Fruit fly (Drosophila melanogaster): ENCODE measurements around the gene CG46244.

CG46244 gene

dm6 chr2L:19722517-19722916 lies 116.1 kb downstream of the CG46244 start:
- TF ChIP-seq Ets98B (GFP tag; IDR thresholded peaks at IDR 0.05) (0 out of 2 replicates have a peak, but pooled peaks have one; percentile 9), EcR (GFP tag; optimal IDR thresholded peaks at IDR 0.05) (no peak)

- TF ChIP-seq CG17806 (tag; optimal IDR thresholded peaks at IDR 0.05) (no peak), CG34367 (tag; optimal IDR thresholded peaks at IDR 0.05) (no peak), CG8159 (tag; optimal IDR thresholded peaks at IDR 0.05) (no peak), CG10348 (GFP tag; IDR thresholded peaks at IDR 0.05) (no peak), Pif1B (GFP tag; optimal IDR thresholded peaks at IDR 0.05) (no peak), CG32121 (GFP tag; IDR thresholded peaks at IDR 0.05) (no peak), CG15710 (tag; optimal IDR thresholded peaks at IDR 0.05) (no peak), fd96Ca (GFP tag; IDR thresholded peaks at IDR 0.05) (no peak), CG8301 (tag; optimal IDR thresholded peaks at IDR 0.05) (no peak), Snoo (tag; optimal IDR thresholded peaks at IDR 0.05) (no peak), gl (tag; optimal IDR thresholded peaks at IDR 0.05) (no peak), D1 (tag; optimal IDR thresholded peaks at IDR 0.05) (no peak), EcR (GFP tag; optimal IDR thresholded peaks at IDR 0.05) (no peak), CG4496 (GFP tag; IDR thresholded peaks at IDR 0.05) (no peak)
Observed at dm6 chr2L:19735635-19736109, 129.3 kb downstream of the CG46244 start, which contains the start of the genes CG10462 and Nf-YB. Gene CG10462 (minus strand): TSS chr2L:19735980. Gene Nf-YB (plus strand): TSS chr2L:19736044.

dm6 chr2L:19750571-19750970 lies 144.2 kb downstream of the CG46244 start:
- no peak for TF ChIP-seq CG14655 (GFP tag; optimal IDR thresholded peaks at IDR 0.05)
- TF ChIP-seq gl (tag; optimal IDR thresholded peaks at IDR 0.05), result no peak
- TF ChIP-seq D1 (tag; optimal IDR thresholded peaks at IDR 0.05), result no peak
- TF ChIP-seq CG9948 (tag; optimal IDR thresholded peaks at IDR 0.05), result no peak
- TF ChIP-seq CG17806 (tag; optimal IDR thresholded peaks at IDR 0.05), result no peak
- no peak for TF ChIP-seq CG10348 (GFP tag; IDR thresholded peaks at IDR 0.05)
- no peak for TF ChIP-seq Pif1A (GFP tag; optimal IDR thresholded peaks at IDR 0.05)
- TF ChIP-seq CG12605 (GFP tag; IDR thresholded peaks at IDR 0.05), result no peak
- TF ChIP-seq CG32121 (GFP tag; IDR thresholded peaks at IDR 0.05), result no peak
- no peak for TF ChIP-seq rn (GFP tag; IDR thresholded peaks at IDR 0.05)
- TF ChIP-seq Snoo (tag; optimal IDR thresholded peaks at IDR 0.05), result no peak
- no peak for TF ChIP-seq CG8159 (tag; optimal IDR thresholded peaks at IDR 0.05)
- TF ChIP-seq CG8301 (tag; optimal IDR thresholded peaks at IDR 0.05), result no peak
- TF ChIP-seq CG34367 (tag; optimal IDR thresholded peaks at IDR 0.05), result no peak
- TF ChIP-seq CG13204 (GFP tag; optimal IDR thresholded peaks at IDR 0.05), result no peak
- no peak for TF ChIP-seq EcR (GFP tag; optimal IDR thresholded peaks at IDR 0.05)
- TF ChIP-seq Ets98B (GFP tag; IDR thresholded peaks at IDR 0.05), result no peak

- TF ChIP-seq fd96Ca (GFP tag; IDR thresholded peaks at IDR 0.05) (no peak), Pif1B (GFP tag; optimal IDR thresholded peaks at IDR 0.05) (no peak), CG14655 (GFP tag; optimal IDR thresholded peaks at IDR 0.05) (no peak), Pif1A (GFP tag; optimal IDR thresholded peaks at IDR 0.05) (no peak), CG8301 (tag; optimal IDR thresholded peaks at IDR 0.05) (no peak), EcR (GFP tag; optimal IDR thresholded peaks at IDR 0.05) (no peak), CG4496 (GFP tag; IDR thresholded peaks at IDR 0.05) (no peak), gl (tag; optimal IDR thresholded peaks at IDR 0.05) (no peak), rn (GFP tag; IDR thresholded peaks at IDR 0.05) (no peak), CG34367 (tag; optimal IDR thresholded peaks at IDR 0.05) (no peak), CG17806 (tag; optimal IDR thresholded peaks at IDR 0.05) (no peak), CG8159 (tag; optimal IDR thresholded peaks at IDR 0.05) (no peak), CG9948 (tag; optimal IDR thresholded peaks at IDR 0.05) (no peak), CG10348 (GFP tag; IDR thresholded peaks at IDR 0.05) (no peak)
Observed at dm6 chr2L:19755015-19755414, 148.6 kb downstream of the CG46244 start.

dm6 chr2L:19756040-19756439 lies 149.7 kb downstream of the CG46244 start:
- TF ChIP-seq CG12605 (GFP tag; IDR thresholded peaks at IDR 0.05) (0 out of 2 replicates have a peak, but pooled peaks have one; percentile 26), CG17806 (tag; optimal IDR thresholded peaks at IDR 0.05) (no peak), CG13204 (GFP tag; optimal IDR thresholded peaks at IDR 0.05) (peak; percentile 78)

dm6 chr2L:19756716-19757115 lies 150.3 kb downstream of the CG46244 start, which contains the start of gene CG10631:
Gene CG10631 (minus strand): TSS chr2L:19756904.
- TF ChIP-seq CG13204 (GFP tag; optimal IDR thresholded peaks at IDR 0.05), result no peak
- peak; percentile 13; the same call in 1 of the 2 replicates for TF ChIP-seq CG32121 (GFP tag; IDR thresholded peaks at IDR 0.05)

dm6 chr2L:19758511-19759128 lies 152.3 kb downstream of the CG46244 start, which contains the start of the genes CG10628 and Dus3:
Gene CG10628 (minus strand): TSS chr2L:19758615.
Gene Dus3 (plus strand): TSS chr2L:19758879.
- peak; percentile 88 for TF ChIP-seq CG8159 (tag; optimal IDR thresholded peaks at IDR 0.05)
- peak; percentile 89 for TF ChIP-seq Pif1A (GFP tag; optimal IDR thresholded peaks at IDR 0.05)
- peak; percentile 91 for TF ChIP-seq CG32121 (GFP tag; IDR thresholded peaks at IDR 0.05)
- TF ChIP-seq gl (tag; optimal IDR thresholded peaks at IDR 0.05), result peak; percentile 61
- peak; percentile 50; the same call in 1 of the 2 replicates for TF ChIP-seq CG12605 (GFP tag; IDR thresholded peaks at IDR 0.05)
- TF ChIP-seq EcR (GFP tag; optimal IDR thresholded peaks at IDR 0.05), result no peak
- TF ChIP-seq CG10348 (GFP tag; IDR thresholded peaks at IDR 0.05), result peak; percentile 53; the same call in 1 of the 2 replicates
- peak; percentile 87 for TF ChIP-seq CG17806 (tag; optimal IDR thresholded peaks at IDR 0.05)
- TF ChIP-seq CG34367 (tag; optimal IDR thresholded peaks at IDR 0.05), result peak; percentile 78
- peak; percentile 82 for TF ChIP-seq Snoo (tag; optimal IDR thresholded peaks at IDR 0.05)
- TF ChIP-seq CG14655 (GFP tag; optimal IDR thresholded peaks at IDR 0.05), result no peak
- TF ChIP-seq CG9948 (tag; optimal IDR thresholded peaks at IDR 0.05), result peak; percentile 84
- no peak for TF ChIP-seq Pif1B (GFP tag; optimal IDR thresholded peaks at IDR 0.05)
- TF ChIP-seq D1 (tag; optimal IDR thresholded peaks at IDR 0.05), result no peak
- TF ChIP-seq rn (GFP tag; IDR thresholded peaks at IDR 0.05), result peak; percentile 89
- TF ChIP-seq CG15710 (tag; optimal IDR thresholded peaks at IDR 0.05), result peak; percentile 84
- TF ChIP-seq Ets98B (GFP tag; IDR thresholded peaks at IDR 0.05), result peak; percentile 90
- TF ChIP-seq fd96Ca (GFP tag; IDR thresholded peaks at IDR 0.05), result peak; percentile 94
- peak; percentile 96 for TF ChIP-seq CG4496 (GFP tag; IDR thresholded peaks at IDR 0.05)
- peak; percentile 85 for TF ChIP-seq CG8301 (tag; optimal IDR thresholded peaks at IDR 0.05)
- TF ChIP-seq CG13204 (GFP tag; optimal IDR thresholded peaks at IDR 0.05), result no peak

All from whole organism, pupa.